Fruit fly (Drosophila melanogaster) whole organism, larva: ENCODE results near the gene CG5292.
A peak's percentile ranks its signal among the peaks of the same experiment; 100 is the strongest.

ENCODE experiments used
- noc ChIP-seq: fragments of 200-800 bp; sonication (Bioruptor generic); optimal IDR thresholded peaks from 3 replicates; lab custom pipeline; 2019; ENCODE audit warnings: missing biosample characterization, mild to moderate bottlenecking, missing genetic modification characterization, moderate library complexity

Gene CG5292

dm6 chr3R:17151376-17152026 lies at the start of gene CG5292:
Gene CG5292 (plus strand): TSS chr3R:17151861.
- TF ChIP-seq noc (tag; lab: Kevin White, UChicago): no peak

dm6 chr3R:17108881-17109280 lies 42.8 kb upstream of the CG5292 start:
- TF ChIP-seq noc (tag; lab: Kevin White, UChicago): no peak

dm6 chr3R:17110880-17111726 lies 40.6 kb upstream of the CG5292 start:
- TF ChIP-seq noc (tag; lab: Kevin White, UChicago): no peak

- no peak for TF ChIP-seq noc (tag; lab: Kevin White, UChicago)
These were observed 36.0 kb upstream of the CG5292 start for dm6 chr3R:17115668-17116067.

- no peak for TF ChIP-seq noc (tag; lab: Kevin White, UChicago)
These were observed 35.4 kb upstream of the CG5292 start for dm6 chr3R:17116231-17116630.

dm6 chr3R:17117607-17118327 lies 33.9 kb upstream of the CG5292 start:
- peak; percentile 34 for TF ChIP-seq noc (tag; lab: Kevin White, UChicago)

dm6 chr3R:17118917-17119378 lies 32.7 kb upstream of the CG5292 start:
- peak; percentile 35 for TF ChIP-seq noc (tag; lab: Kevin White, UChicago)

dm6 chr3R:17120165-17120564 lies 31.5 kb upstream of the CG5292 start, which contains the start of gene CG34278:
Gene CG34278 (plus strand): TSS chr3R:17120465.
- no peak for TF ChIP-seq noc (tag; lab: Kevin White, UChicago)

- TF ChIP-seq noc (tag; lab: Kevin White, UChicago): no peak
These were observed 30.4 kb upstream of the CG5292 start, which contains the start of gene CG42779 for dm6 chr3R:17121277-17121676. Gene CG42779 (plus strand): TSS chr3R:17121577.

dm6 chr3R:17122796-17123504 lies 28.7 kb upstream of the CG5292 start:
- no peak for TF ChIP-seq noc (tag; lab: Kevin White, UChicago)

dm6 chr3R:17124177-17124576 lies 27.5 kb upstream of the CG5292 start, which contains the start of gene CG45079:
Gene CG45079 (plus strand): TSS chr3R:17124477.
- no peak for TF ChIP-seq noc (tag; lab: Kevin White, UChicago)

dm6 chr3R:17125339-17126044 lies 26.2 kb upstream of the CG5292 start, which contains the start of gene cher:
Gene cher (minus strand): TSS chr3R:17125389.
- no peak for TF ChIP-seq noc (tag; lab: Kevin White, UChicago)

- no peak for TF ChIP-seq noc (tag; lab: Kevin White, UChicago)
These were observed 24.8 kb upstream of the CG5292 start, which contains the start of the genes CG17477 and CG31269 for dm6 chr3R:17126838-17127237. Gene CG17477 (minus strand): TSS chr3R:17126938. Gene CG31269 (plus strand): TSS chr3R:17127126.

dm6 chr3R:17127912-17128311 lies 23.7 kb upstream of the CG5292 start, which contains the start of gene CG31265:
Gene CG31265 (plus strand): TSS chr3R:17128212.
- TF ChIP-seq noc (tag; lab: Kevin White, UChicago): no peak
